Worm (Caenorhabditis elegans): ENCODE results near the gene Y51A2B.4.

Y51A2B.4 gene

DNA sequence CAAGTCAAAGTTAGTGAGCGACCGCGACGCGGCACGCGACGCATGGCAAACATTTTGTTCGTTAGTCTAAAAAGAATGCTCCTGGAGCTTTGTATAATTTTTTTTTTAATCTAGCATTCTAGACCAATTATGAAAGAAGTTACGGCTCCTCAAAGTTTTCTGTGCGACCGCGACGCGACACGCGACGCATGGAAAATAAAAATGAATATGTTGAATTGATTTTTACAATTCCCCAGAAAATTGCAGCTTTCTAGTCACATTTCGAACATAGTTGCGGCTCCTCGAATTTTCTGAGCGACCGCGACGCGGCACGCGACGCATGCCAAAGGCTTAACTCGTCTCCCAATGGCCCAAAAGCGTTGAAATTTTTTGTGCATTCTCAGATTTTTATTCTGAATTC lies 35.5 kb upstream of the Y51A2B.4 start, which contains the start of gene ZK262.4 (continued):
- no peak for TF ChIP-seq F26F4.8 (GFP tag; conservative IDR thresholded peaks at IDR 0.05)

DNA sequence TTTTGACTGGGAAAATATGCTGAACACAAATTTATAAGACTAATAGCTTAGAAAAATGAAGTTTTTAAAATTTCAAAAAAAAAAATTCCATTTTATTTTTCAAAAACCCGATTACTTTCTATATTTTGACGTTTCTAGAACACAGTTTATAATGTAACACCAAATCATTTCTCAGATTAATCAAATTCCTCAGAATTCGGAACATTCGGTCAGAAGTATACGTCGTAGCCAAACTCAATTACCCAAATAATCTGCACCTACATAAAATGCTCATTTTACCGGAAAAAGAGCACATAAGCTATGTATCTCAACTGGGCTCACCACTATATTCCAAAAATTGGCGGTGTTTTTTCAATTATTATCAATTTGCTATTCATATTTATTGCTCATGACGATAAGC lies 31.9 kb upstream of the Y51A2B.4 start, which contains the start of gene srj-26:
TSS of gene srj-26 (plus strand) at position 301 of the 400 bp plus-strand sequence.
- TF ChIP-seq zip-11 (GFP tag; IDR thresholded peaks at IDR 0.05) (no peak), nhr-28 (tag; optimal IDR thresholded peaks at IDR 0.05) (no peak), lin-39 (tag; optimal IDR thresholded peaks at IDR 0.05) (no peak), unc-39 (tag; optimal IDR thresholded peaks at IDR 0.05) (no peak)

DNA sequence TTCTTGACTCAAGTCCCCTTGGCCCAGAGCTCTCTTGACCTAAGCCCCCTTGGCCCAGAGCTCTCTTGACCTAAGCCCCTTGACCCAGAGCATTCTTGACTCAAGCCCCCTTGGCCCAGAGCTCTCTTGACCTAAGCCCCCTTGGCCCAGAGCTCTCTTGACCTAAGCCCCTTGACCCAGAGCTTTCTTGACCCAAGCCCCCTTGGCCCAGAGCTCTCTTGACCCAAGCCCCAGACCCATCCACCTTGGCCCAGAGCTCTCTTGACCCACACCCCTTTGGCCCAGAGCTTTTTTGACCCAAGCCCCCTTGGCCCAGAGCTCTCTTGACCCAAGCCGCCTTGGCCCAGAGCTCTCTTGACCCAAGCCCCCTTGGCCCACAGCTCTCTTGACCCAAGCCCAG lies 26.9 kb upstream of the Y51A2B.4 start:
- TF ChIP-seq set-16 (GFP tag; IDR thresholded peaks at IDR 0.05): peak; percentile 93

- no peak for TF ChIP-seq duxl-1 (tag; optimal IDR thresholded peaks at IDR 0.05; ENCODE audit: poor library complexity)
- TF ChIP-seq jun-1 (tag; optimal IDR thresholded peaks at IDR 0.05): no peak
- no peak for TF ChIP-seq lin-29 (GFP tag; IDR thresholded peaks at IDR 0.05)
- no peak for TF ChIP-seq fos-1 (tag; optimal IDR thresholded peaks at IDR 0.05)
- TF ChIP-seq zfp-2 (tag; optimal IDR thresholded peaks at IDR 0.05): no peak
- no peak for TF ChIP-seq nhr-6 (tag; optimal IDR thresholded peaks at IDR 0.05)
- no peak for TF ChIP-seq T20F7.1 (GFP tag; optimal IDR thresholded peaks at IDR 0.05)
- no peak for TF ChIP-seq aly-2 (tag; optimal IDR thresholded peaks at IDR 0.05)
- TF ChIP-seq nhr-42 (GFP tag; IDR thresholded peaks at IDR 0.05): no peak
- no peak for TF ChIP-seq arid-1 (GFP tag; conservative IDR thresholded peaks at IDR 0.05)
- no peak for TF ChIP-seq ZK546.5 (tag; optimal IDR thresholded peaks at IDR 0.05)
Measured at ce11 chrV:18414051-18414450, 25.1 kb upstream of the Y51A2B.4 start, which contains the start of gene txt-8. txt-8 (plus strand) TSS chrV:18414351.

DNA sequence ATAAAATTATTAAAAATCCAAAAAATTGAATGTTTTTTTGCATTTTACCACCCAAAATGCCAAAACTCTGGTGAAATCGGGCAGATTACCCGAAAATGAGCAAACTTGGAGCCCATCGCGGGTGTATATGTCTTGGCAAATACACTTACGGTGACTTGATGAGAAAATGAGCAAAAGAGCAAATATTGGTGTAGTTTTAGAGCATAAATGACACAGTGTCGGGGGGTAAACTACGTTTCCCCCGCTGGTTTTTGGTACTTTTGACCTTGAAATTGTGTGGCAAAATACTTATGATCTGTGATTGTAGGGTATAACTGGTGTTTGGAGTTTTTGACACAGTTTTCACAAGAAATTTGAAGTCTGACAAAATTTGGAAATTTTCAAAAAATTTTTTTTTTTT lies 23.9 kb upstream of the Y51A2B.4 start, which contains the start of gene ZK262.2:
TSS of gene ZK262.2 (minus strand) at position 101 of the 400 bp plus-strand sequence.
- TF ChIP-seq nhr-28 (tag; optimal IDR thresholded peaks at IDR 0.05) (peak; percentile 9), hlh-11 (tag; optimal IDR thresholded peaks at IDR 0.05) (no peak)

DNA sequence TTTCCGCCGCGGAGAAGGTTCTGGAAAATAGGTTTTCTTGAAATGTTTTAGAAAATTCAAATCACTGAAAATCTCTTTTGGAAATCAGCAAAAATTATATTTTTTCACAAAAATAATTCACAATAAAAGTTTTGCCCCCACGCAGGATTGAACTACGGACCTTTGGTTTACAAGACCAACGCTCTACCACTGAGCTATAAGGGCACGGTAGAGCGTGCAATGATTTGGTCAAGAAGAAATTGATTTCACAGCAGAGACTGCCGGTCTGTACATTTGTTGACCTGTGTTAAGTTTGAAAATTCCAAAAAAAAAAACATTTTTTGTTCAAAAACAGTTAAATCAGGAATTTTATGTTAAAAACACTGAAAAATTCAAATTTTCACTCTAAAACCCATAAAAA lies 23.4 kb upstream of the Y51A2B.4 start:
- TF ChIP-seq egl-43 (GFP tag; IDR thresholded peaks at IDR 0.05) (peak; percentile 73), lin-1 (GFP tag; IDR thresholded peaks at IDR 0.05) (0 out of 2 replicates have a peak, but pooled peaks have one; percentile 50), hlh-11 (tag; optimal IDR thresholded peaks at IDR 0.05) (peak; percentile 0), Y105C5A.15 (GFP tag; IDR thresholded peaks at IDR 0.05) (peak; percentile 41; the same call in 1 of the 2 replicates), ceh-20 (GFP tag; IDR thresholded peaks at IDR 0.05) (0 out of 2 replicates have a peak, but pooled peaks have one; percentile 40), unc-130 (GFP tag; optimal IDR thresholded peaks at IDR 0.05) (peak; percentile 38), ZK337.2 (GFP tag; IDR thresholded peaks at IDR 0.05) (0 out of 2 replicates have a peak, but pooled peaks have one; percentile 23), nhr-41 (GFP tag; IDR thresholded peaks at IDR 0.05) (no peak), fkh-10 (GFP tag; optimal IDR thresholded peaks at IDR 0.05) (no peak), vab-7 (GFP tag; IDR thresholded peaks at IDR 0.05) (peak; percentile 65; the same call in 1 of the 2 replicates), lin-29 (GFP tag; IDR thresholded peaks at IDR 0.05) (no peak), lim-7 (GFP tag; IDR thresholded peaks at IDR 0.05) (peak; percentile 79), F26F4.8 (GFP tag; conservative IDR thresholded peaks at IDR 0.05) (peak; percentile 59; the same call in 1 of the 2 replicates), madf-5 (GFP tag; IDR thresholded peaks at IDR 0.05) (peak in 1 of 2 experiments; percentile 57; a peak in 1 of 4 replicates), php-3 (GFP tag; IDR thresholded peaks at IDR 0.05) (peak; percentile 20; the same call in 1 of the 2 replicates), F49E8.2 (tag; optimal IDR thresholded peaks at IDR 0.05; ENCODE audit: borderline replicate concordance) (peak; percentile 10), duxl-1 (tag; optimal IDR thresholded peaks at IDR 0.05; ENCODE audit: poor library complexity) (peak; percentile 80), snpc-4 (tag; optimal IDR thresholded peaks at IDR 0.05) (no peak), tra-1 (GFP tag; IDR thresholded peaks at IDR 0.05) (0 out of 2 replicates have a peak, but pooled peaks have one; percentile 26), zfp-3 (GFP tag; conservative IDR thresholded peaks at IDR 0.05) (no peak), dmd-6 (GFP tag; IDR thresholded peaks at IDR 0.05) (peak; percentile 36; the same call in 1 of the 2 replicates), daf-16 (GFP tag; optimal IDR thresholded peaks at IDR 0.05) (peak in 1 of 2 experiments; percentile 44), daf-16 (tag; optimal IDR thresholded peaks at IDR 0.05) (peak; percentile 54), nhr-6 (tag; optimal IDR thresholded peaks at IDR 0.05) (no peak), snpc-1.2 (GFP tag; IDR thresholded peaks at IDR 0.05) (peak; percentile 70)
